Worm (Caenorhabditis elegans): ENCODE results near the gene lon-1.

- no peak for TF ChIP-seq ZK185.1 (tag; optimal IDR thresholded peaks at IDR 0.05; ENCODE audit: poor library complexity, severe bottlenecking)
- TF ChIP-seq efl-1 (GFP tag; optimal IDR thresholded peaks at IDR 0.05) = no peak
- peak; percentile 15 for TF ChIP-seq unc-62 (GFP tag; optimal IDR thresholded peaks at IDR 0.05)
- TF ChIP-seq Y95B8A.8 (GFP tag; IDR thresholded peaks at IDR 0.05) = no peak
- no peak for TF ChIP-seq sea-2 (GFP tag; IDR thresholded peaks at IDR 0.05)
- TF ChIP-seq snpc-1.1 (tag; optimal IDR thresholded peaks at IDR 0.05; ENCODE audit: insufficient read depth) = no peak
- no peak for TF ChIP-seq atf-7 (tag; optimal IDR thresholded peaks at IDR 0.05)
- no peak for TF ChIP-seq B0035.1 (tag; optimal IDR thresholded peaks at IDR 0.05)
- no peak for TF ChIP-seq ztf-22 (GFP tag; optimal IDR thresholded peaks at IDR 0.05)
- no peak for TF ChIP-seq tbx-9 (tag; optimal IDR thresholded peaks at IDR 0.05; ENCODE audit: borderline replicate concordance)
- peak; percentile 51; the same call in 1 of the 2 replicates for TF ChIP-seq hmg-1.2 (GFP tag; IDR thresholded peaks at IDR 0.05)
- TF ChIP-seq ama-1 (optimal IDR thresholded peaks at IDR 0.05) = peak; percentile 91
- TF ChIP-seq ama-1 (GFP tag; optimal IDR thresholded peaks at IDR 0.05) = peak in 1 of 2 experiments; percentile 16
- TF ChIP-seq nhr-179 (tag; optimal IDR thresholded peaks at IDR 0.05) = no peak
Measured at ce11 chrIII:5504164-5504563, 29.9 kb downstream of the lon-1 start.

Measured in whole organism, young adult.